Fruit fly (Drosophila melanogaster) whole organism, embryonic: ENCODE results near the gene parvin.

Experiments used
- ATbp ChIP-seq: fragments of 200-800 bp; sonication (Bioruptor generic); optimal IDR thresholded peaks from 2 replicates; lab custom pipeline; 2017; ENCODE audit warnings: missing biosample characterization, mild to moderate bottlenecking, missing genetic modification characterization, missing genetic modification reagents
- CG11560 ChIP-seq: fragments of 200-800 bp; sonication (Bioruptor generic); IDR thresholded peaks from 3 replicates; pipeline ENCODE4 v1.3.6; 2022; ENCODE audit warnings: missing biosample characterization, missing genetic modification characterization
- CG12155 ChIP-seq: fragments of 200-800 bp; sonication (Bioruptor generic); optimal IDR thresholded peaks from 3 replicates; lab custom pipeline; 2016; ENCODE audit warnings: missing biosample characterization, missing genetic modification characterization
- CG12744 ChIP-seq: fragments of 200-800 bp; sonication (Bioruptor generic); optimal IDR thresholded peaks from 2 replicates; lab custom pipeline; 2016; ENCODE audit warnings: missing biosample characterization, missing genetic modification characterization
- CG12769 ChIP-seq: fragments of 200-800 bp; sonication (Bioruptor generic); optimal IDR thresholded peaks from 2 replicates; lab custom pipeline; 2019; ENCODE audit warnings: missing biosample characterization, mild to moderate bottlenecking, missing genetic modification characterization, moderate library complexity
- CG13296 ChIP-seq: fragments of 200-800 bp; sonication (Bioruptor generic); optimal IDR thresholded peaks from 3 replicates; lab custom pipeline; 2018; ENCODE audit warnings: missing biosample characterization, mild to moderate bottlenecking, missing genetic modification characterization
- CG14710 ChIP-seq: fragments of 200-800 bp; sonication (Bioruptor generic); optimal IDR thresholded peaks from 3 replicates; lab custom pipeline; 2019; ENCODE audit warnings: missing biosample characterization, mild to moderate bottlenecking, missing genetic modification characterization, moderate library complexity
- CG15011 ChIP-seq: fragments of 200-800 bp; sonication (Bioruptor generic); optimal IDR thresholded peaks from 3 replicates; lab custom pipeline; 2018; ENCODE audit warnings: missing biosample characterization, mild to moderate bottlenecking, missing genetic modification characterization
- CG17568 ChIP-seq: fragments of 200-800 bp; sonication (Bioruptor generic); optimal IDR thresholded peaks from 2 replicates; lab custom pipeline; 2018; ENCODE audit warnings: missing biosample characterization, mild to moderate bottlenecking, missing genetic modification characterization, moderate library complexity
- CG18619 ChIP-seq: fragments of 200-800 bp; sonication (Bioruptor generic); optimal IDR thresholded peaks from 3 replicates; lab custom pipeline; 2017; ENCODE audit warnings: missing biosample characterization, mild to moderate bottlenecking, missing genetic modification characterization
- CG2875 ChIP-seq: fragments of 200-800 bp; sonication (Bioruptor generic); optimal IDR thresholded peaks from 2 replicates; lab custom pipeline; 2017; ENCODE audit warnings: missing biosample characterization, mild to moderate bottlenecking, missing genetic modification characterization, missing genetic modification reagents
- CG31224 ChIP-seq: fragments of 200-800 bp; sonication (Bioruptor generic); IDR thresholded peaks from 2 replicates; pipeline ENCODE4 v1.3.6; 2022; ENCODE audit warnings: missing biosample characterization, missing genetic modification characterization
- CG32767 ChIP-seq: fragments of 200-800 bp; sonication (Bioruptor generic); IDR thresholded peaks from 2 replicates; pipeline ENCODE4 v1.3.6; 2022; ENCODE audit warnings: missing biosample characterization, missing genetic modification characterization
- CG32772 ChIP-seq: fragments of 200-800 bp; sonication (Bioruptor generic); IDR thresholded peaks from 2 replicates; pipeline ENCODE4 v1.3.6; 2022; ENCODE audit warnings: missing biosample characterization, missing genetic modification characterization
- CG4328 ChIP-seq: fragments of 200-800 bp; sonication (Bioruptor generic); optimal IDR thresholded peaks from 3 replicates; lab custom pipeline; 2017; ENCODE audit warnings: missing biosample characterization, missing genetic modification reagents, missing genetic modification characterization
- CG4707 ChIP-seq: fragments of 200-800 bp; sonication (Bioruptor generic); optimal IDR thresholded peaks from 2 replicates; lab custom pipeline; 2018; ENCODE audit warnings: missing biosample characterization, mild to moderate bottlenecking, missing genetic modification characterization, moderate library complexity
- CG6654 ChIP-seq: fragments of 200-800 bp; sonication (Bioruptor generic); optimal IDR thresholded peaks from 2 replicates; lab custom pipeline; 2017; ENCODE audit warnings: missing biosample characterization, mild to moderate bottlenecking, missing genetic modification characterization
- CG6791 ChIP-seq: fragments of 200-800 bp; sonication (Bioruptor generic); IDR thresholded peaks from 3 replicates; pipeline ENCODE4 v1.3.6; 2022; ENCODE audit warnings: missing biosample characterization, missing genetic modification characterization; ENCODE audit not compliant: partially characterized antibody
- CG8281 ChIP-seq: fragments of 200-800 bp; sonication (Bioruptor generic); optimal IDR thresholded peaks from 2 replicates; lab custom pipeline; 2018; ENCODE audit warnings: missing biosample characterization, mild to moderate bottlenecking, missing genetic modification characterization, moderate library complexity
- CG8388 ChIP-seq: fragments of 200-800 bp; sonication (Bioruptor generic); optimal IDR thresholded peaks from 2 replicates; lab custom pipeline; 2019; ENCODE audit warnings: missing biosample characterization, mild to moderate bottlenecking, missing genetic modification characterization, moderate library complexity
- CG9215 ChIP-seq: fragments of 200-800 bp; sonication (Bioruptor generic); IDR thresholded peaks from 2 replicates; pipeline ENCODE4 v1.3.6; 2022; ENCODE audit warnings: missing biosample characterization, missing genetic modification characterization
- CG9932 ChIP-seq: fragments of 200-800 bp; sonication (Bioruptor generic); IDR thresholded peaks from 2 replicates; pipeline ENCODE4 v1.3.6; 2022; ENCODE audit warnings: missing biosample characterization, missing genetic modification characterization
- CoRest ChIP-seq: fragments of 200-800 bp; sonication (Bioruptor generic); optimal IDR thresholded peaks from 3 replicates; lab custom pipeline; 2018; ENCODE audit warnings: missing biosample characterization, mild to moderate bottlenecking, missing genetic modification characterization, moderate library complexity
- E2f1 ChIP-seq: fragments of 200-800 bp; sonication (Bioruptor generic); IDR thresholded peaks from 2 replicates; pipeline ENCODE4 v1.3.6; 2022; ENCODE audit warnings: missing biosample characterization, missing genetic modification characterization
- Meics ChIP-seq: fragments of 200-800 bp; sonication (Bioruptor generic); optimal IDR thresholded peaks from 2 replicates; lab custom pipeline; 2017; ENCODE audit warnings: missing biosample characterization, mild to moderate bottlenecking, missing genetic modification characterization
- NK7.1 ChIP-seq: fragments of 200-800 bp; sonication (Bioruptor generic); optimal IDR thresholded peaks from 3 replicates; lab custom pipeline; 2016; ENCODE audit warnings: missing biosample characterization, missing genetic modification characterization
- Ptx1 ChIP-seq: fragments of 200-800 bp; sonication (Bioruptor generic); IDR thresholded peaks from 2 replicates; pipeline ENCODE4 v1.3.6; 2022; ENCODE audit warnings: missing biosample characterization, missing genetic modification characterization
- Spps ChIP-seq: fragments of 200-800 bp; sonication (Bioruptor generic); optimal IDR thresholded peaks from 2 replicates; lab custom pipeline; 2018; ENCODE audit warnings: missing biosample characterization, mild to moderate bottlenecking, missing genetic modification characterization
- TFAM ChIP-seq: fragments of 200-800 bp; sonication (Bioruptor generic); optimal IDR thresholded peaks from 2 replicates; lab custom pipeline; 2017; ENCODE audit warnings: missing biosample characterization, missing genetic modification characterization, inconsistent platforms
- ac ChIP-seq: fragments of 200-800 bp; sonication (Bioruptor generic); optimal IDR thresholded peaks from 3 replicates; lab custom pipeline; 2017; ENCODE audit warnings: missing biosample characterization, mild to moderate bottlenecking, missing genetic modification characterization
- bigmax ChIP-seq: fragments of 200-800 bp; sonication (Bioruptor generic); optimal IDR thresholded peaks from 2 replicates; lab custom pipeline; 2018; ENCODE audit warnings: missing biosample characterization, mild to moderate bottlenecking, missing genetic modification characterization
- crc ChIP-seq: fragments of 200-800 bp; sonication (Bioruptor generic); optimal IDR thresholded peaks from 2 replicates; lab custom pipeline; 2016; ENCODE audit warnings: missing biosample characterization, missing genetic modification characterization
- danr ChIP-seq: fragments of 200-800 bp; sonication (Bioruptor generic); IDR thresholded peaks from 2 replicates; pipeline ENCODE4 v1.3.6; 2022; ENCODE audit warnings: missing biosample characterization, missing genetic modification characterization
- dati ChIP-seq: fragments of 200-800 bp; sonication (Bioruptor generic); IDR thresholded peaks from 2 replicates; pipeline ENCODE4 v1.3.6; 2022; ENCODE audit warnings: missing biosample characterization, missing genetic modification characterization
- dm ChIP-seq: fragments of 200-800 bp; sonication (Bioruptor generic); optimal IDR thresholded peaks from 3 replicates; lab custom pipeline; 2016; ENCODE audit warnings: missing biosample characterization, missing genetic modification characterization
- dmrt99B ChIP-seq: fragments of 200-800 bp; sonication (Bioruptor generic); optimal IDR thresholded peaks from 2 replicates; lab custom pipeline; 2018; ENCODE audit warnings: missing biosample characterization, mild to moderate bottlenecking, missing genetic modification characterization, moderate library complexity
- emc ChIP-seq: fragments of 200-800 bp; sonication (Bioruptor generic); optimal IDR thresholded peaks from 2 replicates; lab custom pipeline; 2016; ENCODE audit warnings: missing biosample characterization, missing genetic modification characterization
- eyg ChIP-seq: fragments of 200-800 bp; sonication (Bioruptor generic); optimal IDR thresholded peaks from 3 replicates; lab custom pipeline; 2016; ENCODE audit warnings: missing biosample characterization, missing genetic modification characterization
- grn ChIP-seq: fragments of 200-800 bp; sonication (Bioruptor generic); optimal IDR thresholded peaks from 3 replicates; lab custom pipeline; 2017; ENCODE audit warnings: missing biosample characterization, missing genetic modification characterization
- hb ChIP-seq: fragments of 200-800 bp; sonication (Bioruptor generic); IDR thresholded peaks from 3 replicates; pipeline ENCODE4 v1.3.6; 2022; ENCODE audit warnings: missing biosample characterization, missing genetic modification characterization; ENCODE audit not compliant: partially characterized antibody
- her ChIP-seq: fragments of 200-800 bp; sonication (Bioruptor generic); optimal IDR thresholded peaks from 2 replicates; lab custom pipeline; 2016; ENCODE audit warnings: missing biosample characterization, missing genetic modification characterization
- lab ChIP-seq: fragments of 200-800 bp; sonication (Bioruptor generic); optimal IDR thresholded peaks from 3 replicates; lab custom pipeline; 2017; ENCODE audit warnings: missing biosample characterization, missing genetic modification characterization, mild to moderate bottlenecking, moderate library complexity, missing genetic modification reagents
- nau ChIP-seq: fragments of 200-800 bp; sonication (Bioruptor generic); optimal IDR thresholded peaks from 3 replicates; lab custom pipeline; 2017; ENCODE audit warnings: missing biosample characterization, mild to moderate bottlenecking, missing genetic modification characterization, missing genetic modification reagents
- org-1 ChIP-seq: fragments of 200-800 bp; sonication (Bioruptor generic); optimal IDR thresholded peaks from 2 replicates; lab custom pipeline; 2017; ENCODE audit warnings: missing biosample characterization, missing genetic modification characterization
- repo ChIP-seq: fragments of 200-800 bp; sonication (Bioruptor generic); optimal IDR thresholded peaks from 2 replicates; lab custom pipeline; 2016; ENCODE audit warnings: missing biosample characterization, missing genetic modification characterization
- sens ChIP-seq: fragments of 200-800 bp; sonication (Bioruptor generic); peaks from one replicate; lab custom pipeline; 2016; ENCODE audit warnings: missing biosample characterization, missing genetic modification characterization
- slou ChIP-seq: fragments of 200-800 bp; sonication (Bioruptor generic); optimal IDR thresholded peaks from 3 replicates; lab custom pipeline; 2016; ENCODE audit warnings: missing biosample characterization, missing genetic modification characterization
- sob ChIP-seq: fragments of 200-800 bp; sonication (Bioruptor generic); IDR thresholded peaks from 2 replicates; pipeline ENCODE4 v1.3.6; 2022; ENCODE audit warnings: missing biosample characterization, missing genetic modification characterization
- ttk ChIP-seq: fragments of 200-800 bp; sonication (Bioruptor generic); IDR thresholded peaks from 2 replicates; pipeline ENCODE4 v2.1.2; 2022; ENCODE audit warnings: missing biosample characterization, missing genetic modification characterization
- wdn ChIP-seq: fragments of 200-800 bp; sonication (Bioruptor generic); IDR thresholded peaks from 2 replicates; pipeline ENCODE4 v1.3.6; 2022; ENCODE audit warnings: missing biosample characterization, missing genetic modification characterization
- zf30C ChIP-seq: fragments of 200-800 bp; sonication (Bioruptor generic); optimal IDR thresholded peaks from 3 replicates; lab custom pipeline; 2018; ENCODE audit warnings: missing biosample characterization, mild to moderate bottlenecking, missing genetic modification characterization

The parvin gene

DNA sequence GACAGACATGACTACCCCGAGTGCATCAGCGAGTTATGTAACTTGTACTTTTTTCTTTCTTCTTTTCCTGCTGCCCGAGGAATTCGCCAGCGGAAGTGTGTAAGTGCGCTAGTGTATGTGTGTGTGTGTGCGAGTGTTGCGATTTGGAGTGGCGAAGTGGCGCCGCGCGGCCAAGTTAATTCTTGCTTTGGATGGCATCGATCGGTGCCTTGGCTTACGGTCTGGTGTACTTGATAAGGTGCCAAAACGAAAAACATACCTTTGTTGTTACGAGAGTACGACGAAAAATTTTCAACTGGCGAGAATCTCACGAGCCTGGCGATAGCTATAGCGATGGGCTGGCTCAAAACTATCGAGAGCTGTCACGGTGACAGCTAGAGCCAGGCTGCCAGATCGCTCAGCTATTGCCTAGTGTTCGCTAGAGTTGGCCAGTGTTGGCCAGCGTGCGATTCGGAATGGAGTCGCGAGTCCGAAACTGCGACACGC lies 1.8 kb upstream of the parvin start, which contains the start of the genes CG18809, COX6B, CG33932 and Rpp20 (continued):
- TF ChIP-seq zf30C (GFP tag; lab: Kevin White, UChicago) = no peak
- peak; percentile 19 for TF ChIP-seq NK7.1 (GFP tag; lab: Kevin White, UChicago)
- TF ChIP-seq wdn = peak; percentile 66
- no peak for TF ChIP-seq dmrt99B (tag; lab: Kevin White, UChicago)
- peak; percentile 91 for TF ChIP-seq sens (GFP tag; lab: Kevin White, UChicago)
- no peak for TF ChIP-seq ac
- TF ChIP-seq danr (GFP tag; lab: Robert Waterston, UW) = no peak
- peak; percentile 70 for TF ChIP-seq CG18619 (GFP tag; lab: Kevin White, UChicago)
- TF ChIP-seq grn (GFP tag; lab: Kevin White, UChicago) = peak; percentile 7
- peak; percentile 34 for TF ChIP-seq CoRest (tag; lab: Kevin White, UChicago)
- TF ChIP-seq CG12744 = peak; percentile 62
- 0 out of 2 replicates have a peak, but pooled peaks have one; percentile 24 for TF ChIP-seq CG31224 (GFP tag; lab: Robert Waterston, UW)
- TF ChIP-seq repo (GFP tag; lab: Kevin White, UChicago) = peak; percentile 72
- TF ChIP-seq ttk = peak; percentile 11; the same call in 1 of the 2 replicates
- TF ChIP-seq crc (GFP tag; lab: Kevin White, UChicago) = peak; percentile 42
- TF ChIP-seq dm (GFP tag; lab: Kevin White, UChicago) = peak; percentile 83
- TF ChIP-seq CG12155 (GFP tag; lab: Kevin White, UChicago) = peak; percentile 95
- no peak for TF ChIP-seq CG8281 (tag; lab: Kevin White, UChicago)
- peak; percentile 71 for TF ChIP-seq Meics (GFP tag; lab: Kevin White, UChicago)
- TF ChIP-seq CG13296 = peak; percentile 49
- peak; percentile 90 for TF ChIP-seq CG9932 (GFP tag; lab: Robert Waterston, UW)
- TF ChIP-seq CG9215 (GFP tag; lab: Robert Waterston, UW) = 0 out of 2 replicates have a peak, but pooled peaks have one; percentile 26
- TF ChIP-seq CG12769 (tag; lab: Kevin White, UChicago) = no peak
- peak; percentile 62 for TF ChIP-seq CG14710 (tag; lab: Kevin White, UChicago)
- TF ChIP-seq nau (GFP tag; lab: Kevin White, UChicago) = no peak
- TF ChIP-seq CG6654 (GFP tag; lab: Kevin White, UChicago) = no peak
- TF ChIP-seq org-1 (GFP tag; lab: Kevin White, UChicago) = peak; percentile 59
- peak; percentile 66 for TF ChIP-seq Ptx1
- peak; percentile 43 for TF ChIP-seq eyg (GFP tag; lab: Kevin White, UChicago)
- no peak for TF ChIP-seq CG8388 (GFP tag; lab: Kevin White, UChicago)
- no peak for TF ChIP-seq CG15011 (GFP tag; lab: Kevin White, UChicago)
- peak; percentile 49 for TF ChIP-seq bigmax (GFP tag; lab: Kevin White, UChicago)
- peak; percentile 72; the same call in 2 of the 3 replicates for TF ChIP-seq CG11560 (tag; lab: Robert Waterston, UW)
- TF ChIP-seq TFAM (GFP tag; lab: Kevin White, UChicago) = no peak
- peak; percentile 61 for TF ChIP-seq emc
- peak; percentile 32 for TF ChIP-seq CG4328 (GFP tag; lab: Kevin White, UChicago)
- no peak for TF ChIP-seq CG2875
- TF ChIP-seq E2f1 (GFP tag; lab: Robert Waterston, UW) = no peak
- no peak for TF ChIP-seq CG32767
- no peak for TF ChIP-seq ATbp (GFP tag; lab: Kevin White, UChicago)
- no peak for TF ChIP-seq CG4707 (GFP tag; lab: Kevin White, UChicago)
- TF ChIP-seq Spps (tag; lab: Kevin White, UChicago) = no peak
- TF ChIP-seq dati (GFP tag; lab: Robert Waterston, UW) = no peak
- no peak for TF ChIP-seq slou (GFP tag; lab: Kevin White, UChicago)
- TF ChIP-seq CG17568 (GFP tag; lab: Kevin White, UChicago) = no peak
- peak; percentile 97 for TF ChIP-seq CG6791 (GFP tag; lab: Robert Waterston, UW)
- peak; percentile 88 for TF ChIP-seq sob (GFP tag; lab: Robert Waterston, UW)
- TF ChIP-seq her (GFP tag; lab: Kevin White, UChicago) = peak; percentile 75
- peak; percentile 80 for TF ChIP-seq lab (GFP tag; lab: Kevin White, UChicago)
- peak; percentile 92 for TF ChIP-seq hb (GFP tag; lab: Robert Waterston, UW)
- peak; percentile 38; the same call in 1 of the 2 replicates for TF ChIP-seq CG32772 (GFP tag; lab: Robert Waterston, UW)
